Worm (Caenorhabditis elegans): ENCODE results near the gene sptf-2.

Gene sptf-2

ce11 chrII:8670835-8671234 is 45.6 kb downstream of the sptf-2 start:
- no peak for TF ChIP-seq ceh-9 (tag; optimal IDR thresholded peaks at IDR 0.05)
- TF ChIP-seq C08G9.2 (tag; optimal IDR thresholded peaks at IDR 0.05), result no peak
- TF ChIP-seq tbx-2 (tag; optimal IDR thresholded peaks at IDR 0.05), result no peak
- no peak for TF ChIP-seq ceh-48 (tag; optimal IDR thresholded peaks at IDR 0.05)
- no peak for TF ChIP-seq unc-86 (tag; optimal IDR thresholded peaks at IDR 0.05)
- TF ChIP-seq hlh-13 (GFP tag; optimal IDR thresholded peaks at IDR 0.05), result no peak
- TF ChIP-seq ets-4 (tag; optimal IDR thresholded peaks at IDR 0.05), result no peak
- no peak for TF ChIP-seq dve-1 (tag; optimal IDR thresholded peaks at IDR 0.05)
- no peak for TF ChIP-seq hlh-15 (tag; optimal IDR thresholded peaks at IDR 0.05)
- no peak for TF ChIP-seq T23F11.4 (GFP tag; optimal IDR thresholded peaks at IDR 0.05)
- TF ChIP-seq mec-3 (tag; optimal IDR thresholded peaks at IDR 0.05; ENCODE audit: borderline replicate concordance), result no peak
- no peak for TF ChIP-seq nfya-1 (tag; optimal IDR thresholded peaks at IDR 0.05)
- TF ChIP-seq ceh-31 (tag; optimal IDR thresholded peaks at IDR 0.05), result no peak
- TF ChIP-seq ceh-34 (tag; optimal IDR thresholded peaks at IDR 0.05), result no peak
- TF ChIP-seq ceh-22 (tag; optimal IDR thresholded peaks at IDR 0.05), result no peak
- TF ChIP-seq C38D4.7 (GFP tag; optimal IDR thresholded peaks at IDR 0.05), result no peak

ce11 chrII:8675369-8675768 is 50.1 kb downstream of the sptf-2 start:
- TF ChIP-seq madf-2 (tag; optimal IDR thresholded peaks at IDR 0.05) (no peak), ceh-2 (tag; optimal IDR thresholded peaks at IDR 0.05) (no peak), tbx-2 (tag; optimal IDR thresholded peaks at IDR 0.05) (no peak), ceh-48 (tag; optimal IDR thresholded peaks at IDR 0.05) (no peak), rnt-1 (tag; optimal IDR thresholded peaks at IDR 0.05) (no peak), ceh-6 (GFP tag; optimal IDR thresholded peaks at IDR 0.05) (no peak), fax-1 (tag; optimal IDR thresholded peaks at IDR 0.05) (no peak), F13H6.1 (tag; optimal IDR thresholded peaks at IDR 0.05) (no peak), ceh-22 (tag; optimal IDR thresholded peaks at IDR 0.05) (no peak), sox-4 (tag; optimal IDR thresholded peaks at IDR 0.05) (no peak), fkh-6 (tag; optimal IDR thresholded peaks at IDR 0.05) (no peak), tbx-7 (tag; optimal IDR thresholded peaks at IDR 0.05) (no peak), gmeb-2 (tag; optimal IDR thresholded peaks at IDR 0.05) (no peak), ceh-31 (tag; optimal IDR thresholded peaks at IDR 0.05) (no peak)
